Worm (Caenorhabditis elegans): ENCODE results near the gene F58E2.5.

DNA sequence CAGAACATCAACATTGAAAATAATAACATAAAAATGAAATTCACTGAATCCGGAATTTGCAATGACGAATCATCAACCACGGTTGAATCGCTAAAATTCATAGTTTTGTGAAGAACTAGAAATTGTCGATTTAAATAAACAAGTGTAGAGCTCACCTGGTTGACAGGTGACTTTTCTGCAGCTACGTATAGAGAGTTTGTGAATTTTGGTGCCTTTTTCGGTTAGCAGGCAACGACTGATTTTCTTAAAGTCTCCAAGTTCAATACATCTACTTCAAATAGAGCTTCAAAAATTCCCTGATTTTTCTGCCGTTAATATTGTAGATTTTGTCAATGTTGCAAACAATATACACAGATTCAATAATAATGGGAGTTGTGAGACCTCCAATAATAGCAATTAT lies 32.4 kb downstream of the F58E2.5 start, which contains the start of gene srz-69:
- TF ChIP-seq rcor-1 (GFP tag; IDR thresholded peaks at IDR 0.05) = no peak
- no peak for TF ChIP-seq snpc-1.1 (tag; optimal IDR thresholded peaks at IDR 0.05; ENCODE audit: insufficient read depth)
- no peak for TF ChIP-seq ama-1 (optimal IDR thresholded peaks at IDR 0.05)
- TF ChIP-seq ama-1 (GFP tag; optimal IDR thresholded peaks at IDR 0.05) = no peak
- no peak for TF ChIP-seq hsf-1 (GFP tag; IDR thresholded peaks at IDR 0.05)
- TF ChIP-seq mxl-1 (tag; optimal IDR thresholded peaks at IDR 0.05) = no peak
- TF ChIP-seq madf-8 (GFP tag; conservative IDR thresholded peaks at IDR 0.05) = no peak
- TF ChIP-seq C06A6.2 (GFP tag; conservative IDR thresholded peaks at IDR 0.05) = no peak
- no peak for TF ChIP-seq F37B4.10 (GFP tag; IDR thresholded peaks at IDR 0.05)
- no peak for TF ChIP-seq Y56A3A.18 (GFP tag; IDR thresholded peaks at IDR 0.05)
- TF ChIP-seq F33H1.4 (GFP tag; IDR thresholded peaks at IDR 0.05) = no peak
